Fruit fly (Drosophila melanogaster): Measurements from ENCODE around the gene Cds.

The Cds gene

dm6 chr3L:8177795-8178564, 50.4 kb downstream of the Cds start, which contains the start of gene Nmt (continued):
- TF ChIP-seq CG11723 (GFP tag; optimal IDR thresholded peaks at IDR 0.05) (no peak), CG18011 (GFP tag; optimal IDR thresholded peaks at IDR 0.05) (no peak), sens (GFP tag) (peak; percentile 71), Med (GFP tag) (peak; percentile 79), Lim3 (GFP tag; IDR thresholded peaks at IDR 0.05) (no peak), inv (GFP tag; IDR thresholded peaks at IDR 0.05; ENCODE audit: partially characterized antibody) (peak; percentile 66), CG9797 (GFP tag; optimal IDR thresholded peaks at IDR 0.05) (peak; percentile 67), ftz-f1 (GFP tag; optimal IDR thresholded peaks at IDR 0.05) (no peak), CG1602 (GFP tag; optimal IDR thresholded peaks at IDR 0.05) (peak; percentile 26), CG12942 (GFP tag; optimal IDR thresholded peaks at IDR 0.05) (peak; percentile 14), CG12104 (GFP tag; optimal IDR thresholded peaks at IDR 0.05) (no peak), Oaz (GFP tag; IDR thresholded peaks at IDR 0.05) (no peak), Hand (GFP tag; optimal IDR thresholded peaks at IDR 0.05) (no peak)

- TF ChIP-seq CG30020 (tag; optimal IDR thresholded peaks at IDR 0.05): no peak
- no peak for TF ChIP-seq Dad (GFP tag; optimal IDR thresholded peaks at IDR 0.05)
- no peak for TF ChIP-seq CG13894 (tag; optimal IDR thresholded peaks at IDR 0.05)
- 0 out of 3 replicates have a peak, but pooled peaks have one; percentile 26 for TF ChIP-seq Opbp (GFP tag; IDR thresholded peaks at IDR 0.05; ENCODE audit: partially characterized antibody)
- no peak for TF ChIP-seq CG4730 (GFP tag; IDR thresholded peaks at IDR 0.05)
- TF ChIP-seq h (optimal IDR thresholded peaks at IDR 0.05): no peak
- no peak for TF ChIP-seq Mad (GFP tag; optimal IDR thresholded peaks at IDR 0.05)
- TF ChIP-seq CG18619 (GFP tag; optimal IDR thresholded peaks at IDR 0.05): no peak
- TF ChIP-seq CG1233 (GFP tag; optimal IDR thresholded peaks at IDR 0.05): no peak
- no peak for TF ChIP-seq CG18011 (GFP tag; optimal IDR thresholded peaks at IDR 0.05)
- TF ChIP-seq pzg (GFP tag; optimal IDR thresholded peaks at IDR 0.05): peak; percentile 70
- TF ChIP-seq CG14965 (GFP tag; optimal IDR thresholded peaks at IDR 0.05; ENCODE audit: borderline replicate concordance): no peak
- no peak for TF ChIP-seq ash1 (GFP tag; optimal IDR thresholded peaks at IDR 0.05)
- 0 out of 3 replicates have a peak, but pooled peaks have one; percentile 29 for TF ChIP-seq CG7963 (GFP tag; IDR thresholded peaks at IDR 0.05; ENCODE audit: partially characterized antibody)
- TF ChIP-seq CG11093 (GFP tag; IDR thresholded peaks at IDR 0.05): no peak
- no peak for TF ChIP-seq Dbx (GFP tag; IDR thresholded peaks at IDR 0.05)
- TF ChIP-seq Med (GFP tag): peak; percentile 36
- TF ChIP-seq dm (GFP tag; optimal IDR thresholded peaks at IDR 0.05): no peak
- no peak for TF ChIP-seq MTF-1 (GFP tag; optimal IDR thresholded peaks at IDR 0.05; ENCODE audit: borderline replicate concordance)
- TF ChIP-seq hb (GFP tag; IDR thresholded peaks at IDR 0.05; ENCODE audit: partially characterized antibody): no peak
- 0 out of 3 replicates have a peak, but pooled peaks have one; percentile 46 for TF ChIP-seq Doc3 (GFP tag; IDR thresholded peaks at IDR 0.05; ENCODE audit: partially characterized antibody)
- TF ChIP-seq gfzf (GFP tag; optimal IDR thresholded peaks at IDR 0.05): peak; percentile 84
- TF ChIP-seq Dip3 (GFP tag; optimal IDR thresholded peaks at IDR 0.05): no peak
- TF ChIP-seq CG13424 (tag; optimal IDR thresholded peaks at IDR 0.05): no peak
- TF ChIP-seq amos (GFP tag; IDR thresholded peaks at IDR 0.05; ENCODE audit: partially characterized antibody): peak; percentile 30; the same call in 1 of the 2 replicates
- TF ChIP-seq Poxn (GFP tag; IDR thresholded peaks at IDR 0.05): no peak
- no peak for TF ChIP-seq Asciz (GFP tag; optimal IDR thresholded peaks at IDR 0.05)
- TF ChIP-seq CG15601 (tag; optimal IDR thresholded peaks at IDR 0.05): no peak
- no peak for TF ChIP-seq ranshi (GFP tag; IDR thresholded peaks at IDR 0.05)
- TF ChIP-seq CG32767 (GFP tag; IDR thresholded peaks at IDR 0.05): no peak
- no peak for TF ChIP-seq CG3838 (GFP tag; optimal IDR thresholded peaks at IDR 0.05)
- no peak for TF ChIP-seq CrebB (tag; optimal IDR thresholded peaks at IDR 0.05)
- TF ChIP-seq lmd (GFP tag; IDR thresholded peaks at IDR 0.05): no peak
- no peak for TF ChIP-seq CG6254 (GFP tag; optimal IDR thresholded peaks at IDR 0.05)
- no peak for TF ChIP-seq nerfin-2 (GFP tag; IDR thresholded peaks at IDR 0.05; ENCODE audit: partially characterized antibody)
- TF ChIP-seq B-H1 (GFP tag; IDR thresholded peaks at IDR 0.05): no peak
Measured at dm6 chr3L:8180464-8181137, 53.0 kb downstream of the Cds start, which contains the start of the genes mthl7 and Uxs. Gene mthl7, minus strand, starts transcription at chr3L:8180514. Gene Uxs, plus strand, starts transcription at chr3L:8180923.
